Worm (Caenorhabditis elegans) whole organism, L1 larva: ENCODE measurements around the gene ehbp-1.

Experiments
- C16A3.4 ChIP-seq: fragments of 150-350 bp; optimal IDR thresholded peaks from 2 replicates; lab custom pipeline; 2014; ENCODE audit warnings: missing biosample characterization, missing genetic modification characterization
- F16B12.6 ChIP-seq: fragments of 150-350 bp; optimal IDR thresholded peaks from 2 replicates; lab custom pipeline; 2014; ENCODE audit warnings: missing biosample characterization, missing genetic modification characterization
- ama-1 ChIP-seq: fragments of 150-350 bp; optimal IDR thresholded peaks from 2 replicates; lab custom pipeline; 2014
- blmp-1 ChIP-seq: fragments of 150-350 bp; optimal IDR thresholded peaks from 2 replicates; lab custom pipeline; 2014; ENCODE audit warnings: missing biosample characterization, missing genetic modification characterization
- ceh-63 ChIP-seq: fragments of 200-800 bp; sonication (Bioruptor generic); optimal IDR thresholded peaks from 2 replicates; lab custom pipeline; 2018; ENCODE audit warnings: mild to moderate bottlenecking, missing genetic modification characterization, missing compliant biosample characterization
- ceh-88 ChIP-seq: fragments of 200-800 bp; sonication (Bioruptor generic); IDR thresholded peaks from 2 replicates; pipeline ENCODE4 v1.3.6; 2022; ENCODE audit warnings: missing genetic modification characterization, missing compliant biosample characterization
- ceh-90 ChIP-seq: sonication (generic microtip); optimal IDR thresholded peaks from 2 replicates; lab custom pipeline; 2016; ENCODE audit warnings: missing genetic modification characterization, missing compliant biosample characterization
- dsc-1 ChIP-seq: sonication (generic microtip); optimal IDR thresholded peaks from 2 replicates; lab custom pipeline; 2016; ENCODE audit warnings: mild to moderate bottlenecking, missing genetic modification characterization, missing compliant biosample characterization
- efl-1 ChIP-seq, 4 experiments: fragments of 150-350 bp; optimal IDR thresholded peaks in 3 of 4; peaks in 1 of 4; 1 replicate in 1 of 4; 2 replicates in 3 of 4; lab custom pipeline; 2014; ENCODE audit warnings: missing biosample characterization in 2 of 4, missing genetic modification characterization in 2 of 4, missing genetic modification reagents in 2 of 4
- elt-2 ChIP-seq: sonication (generic microtip); optimal IDR thresholded peaks from 2 replicates; lab custom pipeline; 2016; ENCODE audit warnings: missing genetic modification characterization, mild to moderate bottlenecking, inconsistent platforms, missing compliant biosample characterization, missing genetic modification reagents
- elt-3 ChIP-seq, 6 experiments: fragments of 150-350 bp in 1 of 6; sonication (generic microtip); optimal IDR thresholded peaks; 2 replicates each; lab custom pipeline; 2017 to 2018; ENCODE audit warnings: missing biosample characterization in 6 of 6, missing genetic modification characterization in 6 of 6, inconsistent platforms in 1 of 6
- fkh-10 ChIP-seq: sonication (generic microtip); optimal IDR thresholded peaks from 2 replicates; lab custom pipeline; 2017; ENCODE audit warnings: missing biosample characterization, missing genetic modification reagents, missing genetic modification characterization
- fkh-4 ChIP-seq: sonication (generic microtip); optimal IDR thresholded peaks from 2 replicates; lab custom pipeline; 2016; ENCODE audit warnings: missing compliant biosample characterization, missing genetic modification characterization, borderline replicate concordance
- fkh-8 ChIP-seq: sonication (generic microtip); optimal IDR thresholded peaks from 2 replicates; lab custom pipeline; 2016; ENCODE audit warnings: mild to moderate bottlenecking, missing genetic modification characterization, missing compliant biosample characterization
- grh-1 ChIP-seq: fragments of 200-800 bp; sonication (Bioruptor generic); IDR thresholded peaks from 2 replicates; pipeline ENCODE4 v1.3.6; 2022; ENCODE audit warnings: missing genetic modification reagents, missing genetic modification characterization, missing compliant biosample characterization
- hlh-4 ChIP-seq: sonication (generic microtip); optimal IDR thresholded peaks from 2 replicates; lab custom pipeline; 2016; ENCODE audit warnings: mild to moderate bottlenecking, missing genetic modification characterization, missing compliant biosample characterization
- hpl-2 ChIP-seq: fragments of 150-350 bp; optimal IDR thresholded peaks from 2 replicates; lab custom pipeline; 2014; ENCODE audit warnings: missing biosample characterization, missing genetic modification reagents, missing genetic modification characterization
- jun-1 ChIP-seq: fragments of 150-350 bp; optimal IDR thresholded peaks from 2 replicates; lab custom pipeline; 2014; ENCODE audit warnings: missing biosample characterization, missing genetic modification reagents, missing genetic modification characterization
- lin-13 ChIP-seq: fragments of 150-350 bp; optimal IDR thresholded peaks from 2 replicates; lab custom pipeline; 2014; ENCODE audit warnings: missing biosample characterization, missing genetic modification reagents, missing genetic modification characterization
- lin-14 ChIP-seq: fragments of 200-800 bp; sonication (Bioruptor generic); optimal IDR thresholded peaks from 2 replicates; lab custom pipeline; 2018; ENCODE audit warnings: mild to moderate bottlenecking, missing genetic modification characterization, moderate library complexity, missing compliant biosample characterization
- lin-15B ChIP-seq: fragments of 150-350 bp; sonication (generic microtip); optimal IDR thresholded peaks from 3 replicates; lab custom pipeline; 2014; ENCODE audit warnings: missing biosample characterization, missing genetic modification characterization
- lin-35 ChIP-seq, 2 experiments: fragments of 150-350 bp; optimal IDR thresholded peaks; 2 replicates each; lab custom pipeline; 2014; ENCODE audit warnings: missing biosample characterization in 2 of 2, missing genetic modification characterization in 2 of 2, missing genetic modification reagents in 2 of 2
- mef-2 ChIP-seq: fragments of 150-350 bp; optimal IDR thresholded peaks from 2 replicates; lab custom pipeline; 2014; ENCODE audit warnings: missing biosample characterization, missing genetic modification characterization
- mep-1 ChIP-seq: fragments of 150-350 bp; optimal IDR thresholded peaks from 2 replicates; lab custom pipeline; 2014; ENCODE audit warnings: missing biosample characterization, missing genetic modification characterization
- nhr-11 ChIP-seq: fragments of 150-350 bp; optimal IDR thresholded peaks from 2 replicates; lab custom pipeline; 2014; ENCODE audit warnings: missing biosample characterization, missing genetic modification characterization
- nhr-12 ChIP-seq: sonication (generic microtip); optimal IDR thresholded peaks from 2 replicates; lab custom pipeline; 2017; ENCODE audit warnings: missing biosample characterization, missing genetic modification characterization
- nhr-47 ChIP-seq: sonication (generic microtip); optimal IDR thresholded peaks from 2 replicates; lab custom pipeline; 2016; ENCODE audit warnings: mild to moderate bottlenecking, missing genetic modification characterization, moderate library complexity, missing compliant biosample characterization
- nhr-71 ChIP-seq: sonication (generic microtip); optimal IDR thresholded peaks from 2 replicates; lab custom pipeline; 2016; ENCODE audit warnings: mild to moderate bottlenecking, missing genetic modification characterization, moderate library complexity, missing compliant biosample characterization
- nhr-76 ChIP-seq: sonication (generic microtip); optimal IDR thresholded peaks from 2 replicates; lab custom pipeline; 2017; ENCODE audit warnings: missing biosample characterization, missing genetic modification characterization
- nhr-84 ChIP-seq: sonication (generic microtip); optimal IDR thresholded peaks from 2 replicates; lab custom pipeline; 2017; ENCODE audit warnings: missing biosample characterization, missing genetic modification characterization
- nhr-85 ChIP-seq: sonication (generic microtip); peaks from one replicate; lab custom pipeline; 2016; ENCODE audit warnings: missing genetic modification characterization, inconsistent platforms, missing compliant biosample characterization
- nhr-90 ChIP-seq: sonication (generic microtip); optimal IDR thresholded peaks from 2 replicates; lab custom pipeline; 2016; ENCODE audit warnings: mild to moderate bottlenecking, missing genetic modification characterization, missing compliant biosample characterization; ENCODE audit not compliant: poor library complexity
- pag-3 ChIP-seq: sonication (generic microtip); optimal IDR thresholded peaks from 2 replicates; lab custom pipeline; 2017; ENCODE audit warnings: missing genetic modification characterization, mild to moderate bottlenecking, missing compliant biosample characterization, antibody characterized with exemption, borderline replicate concordance; ENCODE audit not compliant: insufficient read depth
- pax-3 ChIP-seq: fragments of 200-800 bp; sonication (Bioruptor generic); optimal IDR thresholded peaks from 2 replicates; lab custom pipeline; 2018; ENCODE audit warnings: mild to moderate bottlenecking, missing genetic modification characterization, moderate library complexity, missing compliant biosample characterization
- rnt-1 ChIP-seq: sonication (generic microtip); optimal IDR thresholded peaks from 2 replicates; lab custom pipeline; 2016; ENCODE audit warnings: mild to moderate bottlenecking, missing genetic modification characterization, moderate library complexity, missing compliant biosample characterization
- skn-1 ChIP-seq: fragments of 150-350 bp; optimal IDR thresholded peaks from 2 replicates; lab custom pipeline; 2014; ENCODE audit warnings: missing biosample characterization, missing genetic modification characterization
- snpc-4 ChIP-seq: fragments of 150-350 bp; optimal IDR thresholded peaks from 2 replicates; lab custom pipeline; 2014; ENCODE audit warnings: missing biosample characterization, missing genetic modification characterization
- sox-4 ChIP-seq: sonication (generic microtip); optimal IDR thresholded peaks from 2 replicates; lab custom pipeline; 2016; ENCODE audit warnings: missing genetic modification characterization, missing compliant biosample characterization
- sptf-1 ChIP-seq: fragments of 150-350 bp; optimal IDR thresholded peaks from 2 replicates; lab custom pipeline; 2014; ENCODE audit warnings: missing biosample characterization, missing genetic modification characterization
- sup-37 ChIP-seq: fragments of 200-800 bp; sonication (Bioruptor generic); optimal IDR thresholded peaks from 2 replicates; lab custom pipeline; 2018; ENCODE audit warnings: mild to moderate bottlenecking, missing genetic modification characterization, missing compliant biosample characterization
- swsn-7 ChIP-seq: sonication (generic microtip); optimal IDR thresholded peaks from 2 replicates; lab custom pipeline; 2016; ENCODE audit warnings: missing genetic modification characterization, missing compliant biosample characterization
- tlp-1 ChIP-seq: fragments of 150-350 bp; optimal IDR thresholded peaks from 2 replicates; lab custom pipeline; 2014; ENCODE audit warnings: missing biosample characterization, missing genetic modification characterization
- unc-62 ChIP-seq: fragments of 150-350 bp; optimal IDR thresholded peaks from 2 replicates; lab custom pipeline; 2014; ENCODE audit warnings: missing biosample characterization, missing genetic modification reagents, missing genetic modification characterization
- unc-86 ChIP-seq: sonication (generic microtip); optimal IDR thresholded peaks from 2 replicates; lab custom pipeline; 2016; ENCODE audit warnings: missing genetic modification characterization, missing compliant biosample characterization
- vab-15 ChIP-seq: sonication (generic microtip); optimal IDR thresholded peaks from 2 replicates; lab custom pipeline; 2017; ENCODE audit warnings: missing genotype, mild to moderate bottlenecking, missing genetic modification characterization, missing compliant biosample characterization
- xbp-1 ChIP-seq: sonication (generic microtip); optimal IDR thresholded peaks from 2 replicates; lab custom pipeline; 2016; ENCODE audit warnings: missing genetic modification characterization, missing compliant biosample characterization
- zip-4 ChIP-seq: fragments of 200-800 bp; sonication (Bioruptor generic); optimal IDR thresholded peaks from 2 replicates; lab custom pipeline; 2018; ENCODE audit warnings: mild to moderate bottlenecking, missing genetic modification characterization, moderate library complexity, missing compliant biosample characterization

ehbp-1 gene

DNA sequence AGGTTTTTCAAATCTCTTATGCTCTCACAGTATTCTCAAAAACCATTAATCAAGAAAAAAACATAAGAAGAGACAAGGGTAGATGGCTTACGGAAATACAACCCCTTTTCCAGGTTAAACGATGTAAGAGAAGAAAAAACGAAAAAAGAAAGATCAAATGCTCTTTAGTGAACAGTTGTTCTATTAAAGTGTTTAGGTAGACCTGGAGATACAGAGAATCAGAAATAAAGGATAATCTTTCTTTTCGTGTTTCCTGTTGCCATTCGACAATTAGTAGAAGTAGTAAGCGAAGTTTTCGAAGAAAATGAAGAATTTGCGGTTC is 32.8 kb downstream of the ehbp-1 start, which contains the start of gene K09G1.1:
Gene K09G1.1 (plus strand): TSS at position 223 of the 322 bp plus-strand sequence.
- TF ChIP-seq nhr-47 (tag; lab: Kevin White, UChicago) (no peak), fkh-4 (tag; lab: Kevin White, UChicago) (no peak), pax-3 (tag; lab: Kevin White, UChicago) (no peak), ama-1 (lab: Kevin White, UChicago) (no peak), fkh-10 (GFP tag; lab: Kevin White, UChicago) (no peak), jun-1 (tag; lab: Kevin White, UChicago) (no peak), lin-35 (GFP tag; optimal IDR thresholded peaks at IDR 0.05; lab: Kevin White, UChicago) (no peak), hpl-2 (GFP tag; lab: Kevin White, UChicago) (no peak), snpc-4 (no peak), ceh-63 (GFP tag; lab: Kevin White, UChicago) (no peak), zip-4 (GFP tag; lab: Kevin White, UChicago) (no peak), mep-1 (tag; lab: Kevin White, UChicago) (no peak), unc-62 (GFP tag; lab: Kevin White, UChicago) (no peak), F16B12.6 (tag; lab: Kevin White, UChicago) (no peak), ceh-90 (no peak), unc-86 (no peak)
- TF ChIP-seq, all 84 proteins: peak for 0

DNA sequence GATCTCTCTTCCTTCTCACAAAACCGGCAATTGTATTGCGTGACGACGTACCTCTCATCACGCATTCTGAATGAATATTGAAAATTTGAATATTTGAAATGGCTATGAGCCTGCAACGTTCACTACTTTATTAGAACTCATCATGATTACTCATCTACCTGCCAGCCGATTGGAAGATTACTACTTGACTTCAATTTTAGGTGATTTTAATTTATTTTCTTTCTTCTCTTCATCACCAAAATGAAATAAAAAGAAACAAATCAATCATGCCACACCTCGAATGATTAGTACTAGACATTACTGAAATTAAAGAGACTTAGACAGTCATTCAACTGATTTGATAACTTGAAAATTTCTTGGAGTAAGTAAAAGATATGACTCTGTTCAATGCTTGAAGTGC is 33.8 kb downstream of the ehbp-1 start:
- TF ChIP-seq nhr-76 (tag; lab: Kevin White, UChicago) (no peak), sox-4 (tag; lab: Kevin White, UChicago) (no peak), swsn-7 (tag; lab: Kevin White, UChicago) (no peak), vab-15 (tag; lab: Kevin White, UChicago) (no peak), lin-14 (GFP tag; lab: Kevin White, UChicago) (peak; percentile 28), blmp-1 (tag; lab: Kevin White, UChicago) (peak; percentile 51), skn-1 (tag; lab: Kevin White, UChicago) (no peak), nhr-71 (tag; lab: Kevin White, UChicago) (no peak), mef-2 (tag; lab: Kevin White, UChicago) (no peak), mep-1 (tag; lab: Kevin White, UChicago) (no peak), nhr-12 (no peak), tlp-1 (tag; lab: Kevin White, UChicago) (no peak), nhr-85 (tag; lab: Kevin White, UChicago) (peak; percentile 52), elt-3 (tag; optimal IDR thresholded peaks at IDR 0.05; lab: Kevin White, UChicago) (peak in 2 of 6 experiments; percentile 7 to 41)
- TF ChIP-seq, all 84 proteins: peak for 4

DNA sequence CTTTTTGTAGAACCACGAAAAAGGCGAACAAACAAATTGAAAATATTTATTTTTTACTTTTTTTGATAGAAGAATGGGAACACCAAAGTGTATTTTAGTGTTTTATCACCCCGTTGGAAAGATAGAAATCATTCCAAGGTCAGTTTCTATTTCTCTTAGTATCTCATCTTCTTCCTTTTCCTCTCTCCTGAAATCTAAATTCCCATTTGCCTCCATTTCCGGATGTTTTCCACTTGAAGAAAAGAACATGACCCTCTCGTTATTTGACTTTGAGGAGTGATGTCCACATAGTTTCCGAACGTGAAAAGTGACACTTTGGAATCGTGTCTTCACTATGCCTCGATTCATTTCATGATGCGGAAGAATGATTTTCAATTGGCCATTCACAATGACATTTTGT is 37.2 kb downstream of the ehbp-1 start:
- TF ChIP-seq sox-4 (tag; lab: Kevin White, UChicago) (no peak), mef-2 (tag; lab: Kevin White, UChicago) (no peak), nhr-85 (tag; lab: Kevin White, UChicago) (peak; percentile 12), sup-37 (GFP tag; lab: Kevin White, UChicago) (no peak), lin-14 (GFP tag; lab: Kevin White, UChicago) (peak; percentile 19), nhr-84 (tag; lab: Kevin White, UChicago) (no peak), dsc-1 (tag; lab: Kevin White, UChicago) (no peak), ceh-88 (GFP tag; lab: Robert Waterston, UW) (no peak), nhr-11 (tag; lab: Kevin White, UChicago) (no peak), hlh-4 (no peak), hpl-2 (GFP tag; lab: Kevin White, UChicago) (no peak), C16A3.4 (tag; lab: Kevin White, UChicago) (no peak), nhr-90 (tag; lab: Kevin White, UChicago) (no peak), lin-15B (tag; lab: Kevin White, UChicago) (no peak), blmp-1 (tag; lab: Kevin White, UChicago) (peak; percentile 77), mep-1 (tag; lab: Kevin White, UChicago) (no peak), ceh-90 (no peak), jun-1 (tag; lab: Kevin White, UChicago) (no peak), rnt-1 (tag; lab: Kevin White, UChicago) (no peak), pag-3 (tag; lab: Kevin White, UChicago) (no peak), lin-13 (GFP tag; lab: Kevin White, UChicago) (no peak), elt-2 (tag; lab: Kevin White, UChicago) (no peak), xbp-1 (no peak), efl-1 (optimal IDR thresholded peaks at IDR 0.05; lab: Kevin White, UChicago) (no peak), efl-1 (GFP tag; optimal IDR thresholded peaks at IDR 0.05 in 1 of 2; lab: Kevin White, UChicago) (peak in 1 of 2 experiments; percentile 21), pax-3 (tag; lab: Kevin White, UChicago) (no peak), fkh-8 (no peak), nhr-47 (tag; lab: Kevin White, UChicago) (no peak), sptf-1 (tag; lab: Kevin White, UChicago) (no peak), elt-3 (tag; optimal IDR thresholded peaks at IDR 0.05; lab: Kevin White, UChicago) (peak in 1 of 6 experiments; percentile 26), grh-1 (no peak)
